Fruit fly (Drosophila melanogaster) whole organism, embryonic: Measurements from ENCODE around the gene Esyt2.
A peak's percentile ranks its signal among the peaks of the same experiment; 100 is the strongest.

Experiments used
- Abd-B ChIP-seq: fragments of 200-800 bp; sonication (Bioruptor generic); optimal IDR thresholded peaks from 2 replicates; lab custom pipeline; 2018; ENCODE audit warnings: missing biosample characterization, mild to moderate bottlenecking, missing genetic modification characterization, moderate library complexity
- Antp ChIP-seq: fragments of 200-800 bp; sonication (Bioruptor generic); optimal IDR thresholded peaks from 3 replicates; lab custom pipeline; 2016; ENCODE audit warnings: missing biosample characterization, missing genetic modification characterization
- Atf-2 ChIP-seq: fragments of 200-800 bp; sonication (Bioruptor generic); optimal IDR thresholded peaks from 2 replicates; lab custom pipeline; 2016; ENCODE audit warnings: missing biosample characterization, missing genetic modification characterization
- Awh ChIP-seq: fragments of 200-800 bp; sonication (Bioruptor generic); IDR thresholded peaks from 2 replicates; pipeline ENCODE4, ENCODE4 v1.3.6; 2022; ENCODE audit warnings: missing biosample characterization, missing genetic modification characterization
- BEAF-32 ChIP-seq: fragments of 200-800 bp; sonication (Bioruptor generic); optimal IDR thresholded peaks from 3 replicates; lab custom pipeline; 2017; ENCODE audit warnings: missing biosample characterization, missing genetic modification characterization, mild to moderate bottlenecking, moderate library complexity, missing genetic modification reagents
- BtbVII ChIP-seq: fragments of 200-800 bp; sonication (Bioruptor generic); optimal IDR thresholded peaks from 3 replicates; lab custom pipeline; 2017; ENCODE audit warnings: missing biosample characterization, mild to moderate bottlenecking, missing genetic modification characterization
- CG10209 ChIP-seq: fragments of 200-800 bp; sonication (Bioruptor generic); optimal IDR thresholded peaks from 3 replicates; lab custom pipeline; 2017; ENCODE audit warnings: missing biosample characterization, mild to moderate bottlenecking, missing genetic modification characterization, missing genetic modification reagents
- CG10274 ChIP-seq: fragments of 200-800 bp; sonication (Bioruptor generic); optimal IDR thresholded peaks from 3 replicates; lab custom pipeline; 2017; ENCODE audit warnings: missing biosample characterization, mild to moderate bottlenecking, missing genetic modification characterization
- CG11696 ChIP-seq: fragments of 200-800 bp; sonication (Bioruptor generic); IDR thresholded peaks from 2 replicates; pipeline ENCODE4 v1.3.6; 2022; ENCODE audit warnings: missing biosample characterization, missing genetic modification characterization
- CG12104 ChIP-seq: fragments of 200-800 bp; sonication (Bioruptor generic); optimal IDR thresholded peaks from 3 replicates; lab custom pipeline; 2016; ENCODE audit warnings: missing biosample characterization, missing genetic modification characterization
- CG12744 ChIP-seq: fragments of 200-800 bp; sonication (Bioruptor generic); optimal IDR thresholded peaks from 2 replicates; lab custom pipeline; 2016; ENCODE audit warnings: missing biosample characterization, missing genetic modification characterization
- CG13287 ChIP-seq: fragments of 200-800 bp; sonication (Bioruptor generic); IDR thresholded peaks from 2 replicates; pipeline ENCODE4 v1.3.6; 2022; ENCODE audit warnings: missing biosample characterization, missing genetic modification characterization; ENCODE audit not compliant: partially characterized antibody
- CG15011 ChIP-seq: fragments of 200-800 bp; sonication (Bioruptor generic); optimal IDR thresholded peaks from 3 replicates; lab custom pipeline; 2018; ENCODE audit warnings: missing biosample characterization, mild to moderate bottlenecking, missing genetic modification characterization
- CG15269 ChIP-seq: fragments of 200-800 bp; sonication (Bioruptor generic); optimal IDR thresholded peaks from 2 replicates; lab custom pipeline; 2018; ENCODE audit warnings: missing biosample characterization, mild to moderate bottlenecking, missing genetic modification characterization, moderate library complexity
- CG2678 ChIP-seq: fragments of 200-800 bp; sonication (Bioruptor generic); optimal IDR thresholded peaks from 3 replicates; lab custom pipeline; 2019; ENCODE audit warnings: missing biosample characterization, mild to moderate bottlenecking, missing genetic modification characterization, moderate library complexity
- CG33557 ChIP-seq: fragments of 200-800 bp; sonication (Bioruptor generic); optimal IDR thresholded peaks from 2 replicates; lab custom pipeline; 2019; ENCODE audit warnings: missing biosample characterization, mild to moderate bottlenecking, missing genetic modification characterization, moderate library complexity
- CG3726 ChIP-seq: fragments of 200-800 bp; sonication (Bioruptor generic); IDR thresholded peaks from 3 replicates; pipeline ENCODE4, ENCODE4 v1.3.6; 2022; ENCODE audit warnings: missing biosample characterization, missing genetic modification characterization
- CG43689 ChIP-seq: fragments of 200-800 bp; sonication (Bioruptor generic); IDR thresholded peaks from 2 replicates; pipeline ENCODE4 v1.3.6; 2022; ENCODE audit warnings: missing biosample characterization, missing genetic modification characterization
- CG6175 ChIP-seq: fragments of 200-800 bp; sonication (Bioruptor generic); IDR thresholded peaks from 3 replicates; pipeline ENCODE4 v1.3.6; 2022; ENCODE audit warnings: missing biosample characterization, missing genetic modification characterization
- CG7271 ChIP-seq: fragments of 200-800 bp; sonication (Bioruptor generic); optimal IDR thresholded peaks from 2 replicates; lab custom pipeline; 2018; ENCODE audit warnings: missing biosample characterization, mild to moderate bottlenecking, missing genetic modification characterization, moderate library complexity
- CG7372 ChIP-seq: fragments of 200-800 bp; sonication (Bioruptor generic); IDR thresholded peaks from 2 replicates; pipeline ENCODE4 v1.3.6; 2022; ENCODE audit warnings: missing biosample characterization, missing genetic modification characterization
- CG7839 ChIP-seq: fragments of 200-800 bp; sonication (Bioruptor generic); optimal IDR thresholded peaks from 3 replicates; lab custom pipeline; 2018; ENCODE audit warnings: missing biosample characterization, mild to moderate bottlenecking, missing genetic modification characterization, moderate library complexity
- CG9932 ChIP-seq: fragments of 200-800 bp; sonication (Bioruptor generic); IDR thresholded peaks from 2 replicates; pipeline ENCODE4 v1.3.6; 2022; ENCODE audit warnings: missing biosample characterization, missing genetic modification characterization
- Dll ChIP-seq: fragments of 200-800 bp; sonication (Bioruptor generic); IDR thresholded peaks from 4 replicates; pipeline ENCODE4 v1.3.6; 2022; ENCODE audit warnings: missing biosample characterization, missing genetic modification characterization; ENCODE audit not compliant: partially characterized antibody
- Dp ChIP-seq: fragments of 200-800 bp; sonication (Bioruptor generic); optimal IDR thresholded peaks from 2 replicates; lab custom pipeline; 2018; ENCODE audit warnings: missing biosample characterization, mild to moderate bottlenecking, missing genetic modification characterization, moderate library complexity
- Ets97D ChIP-seq: fragments of 200-800 bp; sonication (Bioruptor generic); optimal IDR thresholded peaks from 3 replicates; lab custom pipeline; 2016; ENCODE audit warnings: missing biosample characterization, missing genetic modification characterization
- GATAe ChIP-seq: fragments of 200-800 bp; sonication (Bioruptor generic); conservative IDR thresholded peaks from 2 replicates; pipeline ENCODE4 v1.3.6; 2022; ENCODE audit warnings: missing biosample characterization, missing genetic modification characterization
- Hr39 ChIP-seq: fragments of >200 bp; optimal IDR thresholded peaks from 2 replicates; lab custom pipeline; 2017
- Lpt ChIP-seq: fragments of >200 bp; optimal IDR thresholded peaks from 2 replicates; lab custom pipeline; 2018; ENCODE audit warnings: missing biosample characterization, missing genetic modification characterization
- Mad ChIP-seq: fragments of 200-800 bp; sonication (Bioruptor generic); optimal IDR thresholded peaks from 2 replicates; lab custom pipeline; 2016; ENCODE audit warnings: missing biosample characterization, missing genetic modification characterization
- NFAT ChIP-seq: fragments of 200-800 bp; sonication (Bioruptor generic); IDR thresholded peaks from 2 replicates; pipeline ENCODE4 v1.3.6; 2022; ENCODE audit warnings: missing biosample characterization, missing genetic modification characterization
- Neu2 ChIP-seq: fragments of 200-800 bp; sonication (Bioruptor generic); optimal IDR thresholded peaks from 3 replicates; lab custom pipeline; 2016; ENCODE audit warnings: missing biosample characterization, missing genetic modification characterization, borderline replicate concordance
- Nf-YC ChIP-seq: fragments of 200-800 bp; optimal IDR thresholded peaks from 3 replicates; lab custom pipeline; 2019; ENCODE audit warnings: missing biosample characterization, mild to moderate bottlenecking, missing genetic modification characterization, moderate library complexity
- Side ChIP-seq: fragments of 200-800 bp; sonication (Bioruptor generic); optimal IDR thresholded peaks from 2 replicates; lab custom pipeline; 2016; ENCODE audit warnings: missing biosample characterization, missing genetic modification characterization
- Trl ChIP-seq, 3 experiments: fragments of >200 bp in 2 of 3; fragments of 200-800 bp in 1 of 3; sonication (Bioruptor generic) in 1 of 3; optimal IDR thresholded peaks; 2 replicates in 1 of 3; 3 replicates in 2 of 3; lab custom pipeline; 2016 to 2017; ENCODE audit warnings: missing biosample characterization in 1 of 3, missing genetic modification characterization in 1 of 3
- ab ChIP-seq: fragments of 200-800 bp; sonication (Bioruptor generic); optimal IDR thresholded peaks from 2 replicates; lab custom pipeline; 2016; ENCODE audit warnings: missing biosample characterization, missing genetic modification characterization
- bab2 ChIP-seq: fragments of 200-800 bp; sonication (Bioruptor generic); optimal IDR thresholded peaks from 2 replicates; lab custom pipeline; 2016; ENCODE audit warnings: missing biosample characterization, missing genetic modification characterization
- br ChIP-seq: fragments of >200 bp; optimal IDR thresholded peaks from 2 replicates; lab custom pipeline; 2017
- cg ChIP-seq: fragments of 200-800 bp; sonication (Bioruptor generic); optimal IDR thresholded peaks from 3 replicates; lab custom pipeline; 2019; ENCODE audit warnings: missing biosample characterization, mild to moderate bottlenecking, missing genetic modification characterization, moderate library complexity
- croc ChIP-seq: fragments of 200-800 bp; sonication (Bioruptor generic); conservative IDR thresholded peaks from 3 replicates; pipeline ENCODE4 v1.3.6; 2022; ENCODE audit warnings: missing biosample characterization, missing genetic modification characterization
- dati ChIP-seq: fragments of 200-800 bp; sonication (Bioruptor generic); IDR thresholded peaks from 2 replicates; pipeline ENCODE4 v1.3.6; 2022; ENCODE audit warnings: missing biosample characterization, missing genetic modification characterization
- dimm ChIP-seq: fragments of 200-800 bp; sonication (Bioruptor generic); IDR thresholded peaks from 2 replicates; pipeline ENCODE4 v1.3.6; 2022; ENCODE audit warnings: missing biosample characterization, missing genetic modification characterization
- ems ChIP-seq: fragments of 200-800 bp; sonication (Bioruptor generic); optimal IDR thresholded peaks from 3 replicates; lab custom pipeline; 2016; ENCODE audit warnings: missing biosample characterization, missing genetic modification characterization
- gcm2 ChIP-seq: fragments of 200-800 bp; sonication (Bioruptor generic); optimal IDR thresholded peaks from 2 replicates; lab custom pipeline; 2016; ENCODE audit warnings: missing biosample characterization, missing genetic modification characterization
- h ChIP-seq: fragments of >200 bp; optimal IDR thresholded peaks from 2 replicates; lab custom pipeline; 2017
- maf-S ChIP-seq: fragments of 200-800 bp; sonication (Bioruptor generic); optimal IDR thresholded peaks from 2 replicates; lab custom pipeline; 2016; ENCODE audit warnings: missing biosample characterization, missing genetic modification characterization
- mld ChIP-seq: fragments of 200-800 bp; sonication (Bioruptor generic); IDR thresholded peaks from 3 replicates; pipeline ENCODE4 v1.3.6; 2022; ENCODE audit warnings: missing biosample characterization, missing genetic modification characterization; ENCODE audit not compliant: partially characterized antibody
- odd ChIP-seq: fragments of 200-800 bp; sonication (Bioruptor generic); optimal IDR thresholded peaks from 2 replicates; lab custom pipeline; 2017; ENCODE audit warnings: missing biosample characterization, mild to moderate bottlenecking, missing genetic modification characterization
- pan ChIP-seq, 4 experiments: fragments of >200 bp in 3 of 4; fragments of 200-800 bp in 1 of 4; sonication (Bioruptor generic) in 1 of 4; optimal IDR thresholded peaks in 3 of 4; IDR thresholded peaks in 1 of 4; 2 replicates each; pipeline versions ENCODE4 v1.3.6 to Lab custom; 2017 to 2022; ENCODE audit warnings: missing biosample characterization in 2 of 4, missing genetic modification characterization in 2 of 4, mixed read lengths in 1 of 4
- tin ChIP-seq: fragments of 200-800 bp; sonication (Bioruptor generic); optimal IDR thresholded peaks from 3 replicates; lab custom pipeline; 2016; ENCODE audit warnings: missing biosample characterization, missing genetic modification characterization

Gene Esyt2

dm6 chr3R:24588829-24589638 lies 44.5 kb downstream of the Esyt2 start (continued):
- TF ChIP-seq BtbVII (GFP tag; lab: Kevin White, UChicago) (peak; percentile 49), croc (GFP tag; lab: Robert Waterston, UW) (no peak), CG7839 (peak; percentile 15), CG12744 (no peak), CG7271 (no peak), CG15011 (GFP tag; lab: Kevin White, UChicago) (no peak), Ets97D (GFP tag; lab: Kevin White, UChicago) (no peak), Trl (optimal IDR thresholded peaks at IDR 0.05; lab: Kevin White, UChicago) (peak; percentile 67 to 71), Trl (GFP tag; optimal IDR thresholded peaks at IDR 0.05; lab: Kevin White, UChicago) (no peak), Awh (GFP tag; lab: Robert Waterston, UW) (no peak), CG43689 (GFP tag; lab: Robert Waterston, UW) (no peak), dimm (GFP tag; lab: Robert Waterston, UW) (no peak), Mad (GFP tag; lab: Kevin White, UChicago) (no peak), CG15269 (no peak), CG11696 (GFP tag; lab: Robert Waterston, UW) (no peak), CG9932 (GFP tag; lab: Robert Waterston, UW) (no peak), dati (no peak), Lpt (GFP tag; lab: Kevin White, UChicago) (no peak), CG7372 (no peak), Hr39 (lab: Kevin White, UChicago) (no peak), Dll (GFP tag; lab: Robert Waterston, UW) (no peak), CG2678 (tag; lab: Kevin White, UChicago) (peak; percentile 8), Side (GFP tag; lab: Kevin White, UChicago) (peak; percentile 5), NFAT (GFP tag; lab: Robert Waterston, UW) (no peak), CG3726 (GFP tag; lab: Robert Waterston, UW) (no peak), ems (GFP tag; lab: Kevin White, UChicago) (no peak), GATAe (GFP tag; lab: Robert Waterston, UW) (no peak), Abd-B (no peak), CG10209 (no peak), cg (peak; percentile 73), CG13287 (GFP tag; lab: Robert Waterston, UW) (no peak), gcm2 (GFP tag; lab: Kevin White, UChicago) (no peak), tin (GFP tag; lab: Kevin White, UChicago) (no peak), BEAF-32 (peak; percentile 3), br (no peak), CG12104 (GFP tag; lab: Kevin White, UChicago) (no peak), ab (no peak), Atf-2 (GFP tag; lab: Kevin White, UChicago) (no peak), Neu2 (no peak), CG6175 (GFP tag; lab: Robert Waterston, UW) (no peak), Antp (no peak), CG33557 (GFP tag; lab: Kevin White, UChicago) (no peak), pan (optimal IDR thresholded peaks at IDR 0.05; lab: Kevin White, UChicago) (no peak), pan (GFP tag; optimal IDR thresholded peaks at IDR 0.05 in 1 of 2, IDR thresholded peaks at IDR 0.05 in 1 of 2) (no peak), h (lab: Kevin White, UChicago) (no peak), bab2 (GFP tag; lab: Kevin White, UChicago) (no peak), maf-S (GFP tag; lab: Kevin White, UChicago) (no peak), Nf-YC (no peak), mld (GFP tag; lab: Robert Waterston, UW) (no peak), CG10274 (no peak), odd (GFP tag; lab: Kevin White, UChicago) (no peak), Dp (peak; percentile 24)
